Worm (Caenorhabditis elegans): ENCODE data around the gene Y110A2AL.10.

DNA sequence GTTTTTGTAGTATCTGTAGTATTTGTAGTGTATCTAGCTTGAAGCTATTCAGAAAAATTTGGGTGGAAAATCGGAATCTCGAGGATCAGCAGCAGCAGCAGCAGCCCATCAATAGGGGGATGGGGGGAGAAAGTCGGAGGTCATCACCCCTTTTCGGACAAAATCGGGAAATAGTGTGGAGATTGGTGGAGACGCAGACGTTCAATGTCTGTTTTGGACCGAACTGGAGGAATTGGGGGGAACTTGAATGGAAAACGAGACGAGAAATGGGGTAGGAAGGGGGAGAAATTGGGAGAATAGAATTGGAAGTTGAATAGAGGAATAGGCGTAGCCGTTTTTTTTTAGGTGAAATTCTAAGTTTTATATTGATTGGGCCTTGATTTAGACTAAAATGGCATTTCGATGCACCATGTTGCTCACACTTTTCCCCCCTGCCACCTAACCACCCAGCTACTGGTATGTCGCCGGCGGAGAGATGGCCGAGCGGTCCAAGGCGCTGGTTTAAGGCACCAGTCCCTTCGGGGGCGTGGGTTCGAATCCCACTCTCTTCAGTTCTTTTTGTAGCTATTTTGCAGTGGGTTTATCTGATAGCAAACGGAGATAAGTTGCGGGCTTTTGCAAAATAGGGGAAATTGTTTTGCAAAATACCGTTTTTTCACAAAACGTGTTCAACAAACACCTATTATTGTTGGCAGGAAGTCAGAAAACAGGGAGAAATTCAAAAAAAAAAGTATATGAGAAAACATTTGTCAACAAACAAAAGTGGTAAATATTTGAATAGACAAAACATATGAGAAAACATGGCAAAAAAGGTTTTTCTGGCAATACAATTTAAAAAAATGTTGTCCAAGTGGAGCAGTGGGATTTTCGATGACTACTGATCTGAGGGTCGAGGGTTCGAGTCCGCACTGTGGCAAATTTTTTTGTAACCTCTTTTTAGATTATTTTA, 11.6 kb downstream of the Y110A2AL.10 start:
- no peak for TF ChIP-seq nhr-76 (tag; optimal IDR thresholded peaks at IDR 0.05)
- TF ChIP-seq elt-3 (tag; optimal IDR thresholded peaks at IDR 0.05) = no peak
- TF ChIP-seq R02D3.7 (tag; optimal IDR thresholded peaks at IDR 0.05) = no peak
- TF ChIP-seq aly-2 (tag; optimal IDR thresholded peaks at IDR 0.05) = no peak
- TF ChIP-seq hmg-11 (tag; optimal IDR thresholded peaks at IDR 0.05) = no peak
- TF ChIP-seq pqm-1 (tag; optimal IDR thresholded peaks at IDR 0.05) = no peak
- no peak for TF ChIP-seq snpc-4 (tag; optimal IDR thresholded peaks at IDR 0.05)
- no peak for TF ChIP-seq ztf-11 (tag; optimal IDR thresholded peaks at IDR 0.05)
- TF ChIP-seq daf-12 (tag; optimal IDR thresholded peaks at IDR 0.05) = no peak
- no peak for TF ChIP-seq skn-1 (tag; optimal IDR thresholded peaks at IDR 0.05)
- no peak for TF ChIP-seq nhr-237 (tag; optimal IDR thresholded peaks at IDR 0.05)
- TF ChIP-seq zag-1 (tag; optimal IDR thresholded peaks at IDR 0.05) = no peak

Measured in whole organism, L3 larva.